Worm (Caenorhabditis elegans) whole organism, L2 larva: ENCODE results near the gene F17H10.4.

ENCODE experiments used
- alr-1 ChIP-seq: fragments of 150-350 bp; optimal IDR thresholded peaks from 2 replicates; lab custom pipeline; 2014; ENCODE audit warnings: missing biosample characterization, missing genetic modification characterization
- aly-2 ChIP-seq: fragments of 150-350 bp; optimal IDR thresholded peaks from 2 replicates; lab custom pipeline; 2014; ENCODE audit warnings: missing biosample characterization, missing genetic modification characterization
- ceh-82 ChIP-seq: fragments of 150-350 bp; optimal IDR thresholded peaks from 2 replicates; lab custom pipeline; 2014; ENCODE audit warnings: missing biosample characterization, missing genetic modification characterization
- lin-39 ChIP-seq: fragments of 150-350 bp; optimal IDR thresholded peaks from 2 replicates; lab custom pipeline; 2014; ENCODE audit warnings: missing biosample characterization, missing genetic modification reagents, missing genetic modification characterization

DNA sequence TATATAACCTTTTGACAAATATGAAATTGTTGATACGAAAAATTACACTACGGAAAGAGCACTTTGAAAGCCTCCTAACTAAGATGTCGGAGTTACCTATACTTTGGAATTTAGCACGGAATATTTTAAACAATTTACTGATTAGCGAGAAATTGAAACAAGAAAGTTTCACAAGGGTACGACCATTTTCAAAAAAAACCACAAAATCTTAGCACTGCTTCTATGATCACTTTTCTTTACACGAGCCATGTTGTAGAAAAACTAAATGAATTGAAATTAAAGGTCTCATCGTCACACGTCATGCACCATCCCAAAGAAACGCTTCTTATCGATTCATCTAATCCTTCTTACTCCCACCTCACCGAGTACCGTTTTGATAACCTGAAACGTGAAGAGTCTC lies 8.5 kb upstream of the F17H10.4 start, which contains the start of gene F09A5.2:
- TF ChIP-seq ceh-82 (no peak), lin-39 (tag; lab: Kevin White, UChicago) (no peak), aly-2 (no peak), alr-1 (tag; lab: Kevin White, UChicago) (no peak)
